Fruit fly (Drosophila melanogaster) whole organism, embryonic: ENCODE data around the gene Spn88Eb.

Experiments used
- B-H1 ChIP-seq: fragments of 200-800 bp; sonication (Bioruptor generic); IDR thresholded peaks from 3 replicates; pipeline ENCODE4 v1.3.6; 2022; ENCODE audit warnings: missing biosample characterization, missing genetic modification characterization
- CG6689 ChIP-seq: fragments of 200-800 bp; sonication (Bioruptor generic); IDR thresholded peaks from 2 replicates; pipeline ENCODE4 v1.3.6; 2022; ENCODE audit warnings: missing biosample characterization, missing genetic modification characterization
- jing ChIP-seq: fragments of 200-800 bp; sonication (Bioruptor generic); optimal IDR thresholded peaks from 2 replicates; lab custom pipeline; 2018; ENCODE audit warnings: missing biosample characterization, mild to moderate bottlenecking, missing genetic modification characterization

dm6 chr3R:15249037-15249436, 40.5 kb upstream of the Spn88Eb start, which contains the start of gene Amt:
- no peak for TF ChIP-seq CG6689 (GFP tag; lab: Robert Waterston, UW)
- TF ChIP-seq B-H1 (GFP tag; lab: Robert Waterston, UW): no peak
- no peak for TF ChIP-seq jing (GFP tag; lab: Kevin White, UChicago)
